Fruit fly (Drosophila melanogaster): Measurements from ENCODE around the gene CG42340.

DNA sequence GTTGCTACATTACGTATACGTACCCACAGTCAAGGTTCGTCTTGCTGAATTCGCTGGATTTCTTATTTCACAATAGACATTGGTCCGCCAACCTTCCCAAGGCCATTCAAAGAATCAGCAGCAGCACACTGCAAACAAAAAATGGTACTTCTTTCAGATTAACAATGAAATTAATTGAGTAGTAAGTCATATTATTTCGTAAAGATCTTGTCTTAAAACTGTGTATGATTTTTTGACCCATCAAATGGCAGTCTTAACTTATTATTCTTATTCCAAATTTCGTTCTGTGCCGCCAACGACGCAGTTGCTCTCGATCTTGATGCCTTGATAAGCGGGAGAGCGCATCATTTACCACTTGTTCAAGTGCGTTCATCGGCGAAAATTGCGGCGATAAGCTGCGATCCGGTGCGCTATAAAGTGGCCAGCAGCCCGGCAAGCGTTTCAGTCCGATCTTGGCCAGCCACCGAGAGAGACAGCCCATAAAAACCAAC is 4.4 kb upstream of the CG42340 start, which contains the start of gene Agxt:
- TF ChIP-seq cnc (optimal IDR thresholded peaks at IDR 0.05) (no peak), Mnt (GFP tag; optimal IDR thresholded peaks at IDR 0.05) (no peak), kay (GFP tag; ENCODE audit: borderline replicate concordance) (no peak), bab1 (GFP tag; optimal IDR thresholded peaks at IDR 0.05) (no peak), Clk (GFP tag; optimal IDR thresholded peaks at IDR 0.05) (no peak), toe (GFP tag; optimal IDR thresholded peaks at IDR 0.05) (no peak)

All from whole organism, adult.